Worm (Caenorhabditis elegans): Measurements from ENCODE around the gene Y46G5A.22.

ce11 chrII:12840057-12840456 lies 21.7 kb upstream of the Y46G5A.22 start, which contains the start of gene lgc-35:
- no peak for TF ChIP-seq ets-7 (tag; optimal IDR thresholded peaks at IDR 0.05)
- no peak for TF ChIP-seq flt-1 (GFP tag; IDR thresholded peaks at IDR 0.05)

All from whole organism, early embryonic.